Fruit fly (Drosophila melanogaster) whole organism, prepupa: ENCODE data around the gene Mcm5.

Experiments
- Blimp-1 ChIP-seq: fragments of 200-800 bp; sonication (Bioruptor generic); optimal IDR thresholded peaks from 3 replicates; lab custom pipeline; 2017; ENCODE audit warnings: missing biosample characterization, missing genetic modification characterization, mild to moderate bottlenecking, moderate library complexity, missing genetic modification reagents
- CG10631 ChIP-seq: fragments of 200-800 bp; sonication (Bioruptor generic); optimal IDR thresholded peaks from 2 replicates; lab custom pipeline; 2016; ENCODE audit warnings: missing biosample characterization, missing genetic modification characterization
- CG11762 ChIP-seq: fragments of 200-800 bp; sonication (Bioruptor generic); optimal IDR thresholded peaks from 3 replicates; lab custom pipeline; 2016; ENCODE audit warnings: missing biosample characterization, missing genetic modification characterization; ENCODE audit not compliant: insufficient read depth
- CG11902 ChIP-seq: fragments of 200-800 bp; sonication (Bioruptor generic); optimal IDR thresholded peaks from 3 replicates; lab custom pipeline; 2016; ENCODE audit warnings: missing biosample characterization, missing genetic modification characterization
- CG15336 ChIP-seq: fragments of 200-800 bp; sonication (Bioruptor generic); IDR thresholded peaks from 2 replicates; pipeline ENCODE4 v1.3.6; 2022; ENCODE audit warnings: missing biosample characterization, missing genetic modification characterization
- CG1621 ChIP-seq: fragments of 200-800 bp; sonication (Bioruptor generic); optimal IDR thresholded peaks from 3 replicates; lab custom pipeline; 2018; ENCODE audit warnings: missing biosample characterization, mild to moderate bottlenecking, missing genetic modification characterization
- CG16779 ChIP-seq: fragments of 200-800 bp; sonication (Bioruptor generic); optimal IDR thresholded peaks from 3 replicates; lab custom pipeline; 2017; ENCODE audit warnings: missing biosample characterization, mild to moderate bottlenecking, missing genetic modification characterization
- CG31627 ChIP-seq: fragments of 200-800 bp; sonication (Bioruptor generic); optimal IDR thresholded peaks from 3 replicates; lab custom pipeline; 2016; ENCODE audit warnings: missing biosample characterization, missing genetic modification characterization
- CG3919 ChIP-seq: fragments of 200-800 bp; sonication (Bioruptor generic); optimal IDR thresholded peaks from 3 replicates; lab custom pipeline; 2016; ENCODE audit warnings: missing biosample characterization, missing genetic modification characterization
- CG4318 ChIP-seq: fragments of 200-800 bp; sonication (Bioruptor generic); optimal IDR thresholded peaks from 3 replicates; lab custom pipeline; 2017; ENCODE audit warnings: missing biosample characterization, mild to moderate bottlenecking, missing genetic modification characterization
- CG6163 ChIP-seq: fragments of 200-800 bp; sonication (Bioruptor generic); IDR thresholded peaks from 3 replicates; pipeline ENCODE4 v1.3.6; 2022; ENCODE audit warnings: missing biosample characterization, missing genetic modification characterization
- CG6792 ChIP-seq: fragments of 200-800 bp; sonication (Bioruptor generic); optimal IDR thresholded peaks from 3 replicates; lab custom pipeline; 2016; ENCODE audit warnings: missing biosample characterization, missing genetic modification characterization
- CG6854 ChIP-seq: fragments of 200-800 bp; sonication (Bioruptor generic); optimal IDR thresholded peaks from 2 replicates; lab custom pipeline; 2017; ENCODE audit warnings: missing biosample characterization, mild to moderate bottlenecking, missing genetic modification characterization
- CG7368 ChIP-seq: fragments of 200-800 bp; sonication (Bioruptor generic); optimal IDR thresholded peaks from 3 replicates; lab custom pipeline; 2016; ENCODE audit warnings: missing biosample characterization, missing genetic modification characterization
- CG8319 ChIP-seq: fragments of 200-800 bp; sonication (Bioruptor generic); optimal IDR thresholded peaks from 3 replicates; lab custom pipeline; 2016; ENCODE audit warnings: missing biosample characterization, missing genetic modification characterization
- CG8632 ChIP-seq: fragments of 200-800 bp; sonication (Bioruptor generic); optimal IDR thresholded peaks from 3 replicates; lab custom pipeline; 2016; ENCODE audit warnings: missing biosample characterization, missing genetic modification characterization
- CG9139 ChIP-seq: fragments of 200-800 bp; sonication (Bioruptor generic); optimal IDR thresholded peaks from 3 replicates; lab custom pipeline; 2017; ENCODE audit warnings: missing biosample characterization, mild to moderate bottlenecking, missing genetic modification characterization
- Eip75B ChIP-seq: fragments of 200-800 bp; sonication (Bioruptor generic); optimal IDR thresholded peaks from 3 replicates; lab custom pipeline; 2016; ENCODE audit warnings: missing biosample characterization, missing genetic modification characterization
- Eip78C ChIP-seq: fragments of 200-800 bp; sonication (Bioruptor generic); peaks from one replicate; lab custom pipeline; 2016; ENCODE audit warnings: missing biosample characterization, missing genetic modification characterization
- Eip93F ChIP-seq: fragments of 200-800 bp; sonication (Bioruptor generic); optimal IDR thresholded peaks from 2 replicates; lab custom pipeline; 2016; ENCODE audit warnings: missing biosample characterization, mild to moderate bottlenecking, missing genetic modification characterization
- Gug ChIP-seq: fragments of 200-800 bp; sonication (Bioruptor generic); IDR thresholded peaks from 2 replicates; pipeline ENCODE4 v1.3.6; 2022; ENCODE audit warnings: missing biosample characterization, missing genetic modification characterization
- Lpt ChIP-seq: fragments of 200-800 bp; sonication (Bioruptor generic); optimal IDR thresholded peaks from 3 replicates; lab custom pipeline; 2016; ENCODE audit warnings: missing biosample characterization, missing genetic modification characterization
- Met ChIP-seq: fragments of 200-800 bp; sonication (Bioruptor generic); optimal IDR thresholded peaks from 3 replicates; lab custom pipeline; 2016; ENCODE audit warnings: missing biosample characterization, missing genetic modification characterization
- Smox ChIP-seq: fragments of 200-800 bp; sonication (Bioruptor generic); optimal IDR thresholded peaks from 3 replicates; lab custom pipeline; 2016; ENCODE audit warnings: missing biosample characterization, missing genetic modification characterization
- Sox102F ChIP-seq: fragments of 200-800 bp; sonication (Bioruptor generic); optimal IDR thresholded peaks from 2 replicates; lab custom pipeline; 2016; ENCODE audit warnings: missing biosample characterization, mild to moderate bottlenecking, missing genetic modification characterization
- Sox14 ChIP-seq: fragments of 200-800 bp; sonication (Bioruptor generic); optimal IDR thresholded peaks from 3 replicates; lab custom pipeline; 2016; ENCODE audit warnings: missing biosample characterization, missing genetic modification characterization
- Sox15 ChIP-seq: fragments of 200-800 bp; sonication (Bioruptor generic); optimal IDR thresholded peaks from 3 replicates; lab custom pipeline; 2016; ENCODE audit warnings: missing biosample characterization, missing genetic modification characterization
- acj6 ChIP-seq: fragments of 200-800 bp; sonication (Bioruptor generic); optimal IDR thresholded peaks from 3 replicates; lab custom pipeline; 2016; ENCODE audit warnings: missing biosample characterization, missing genetic modification characterization
- dac ChIP-seq: fragments of 200-800 bp; sonication (Bioruptor generic); optimal IDR thresholded peaks from 2 replicates; lab custom pipeline; 2017; ENCODE audit warnings: missing biosample characterization, mild to moderate bottlenecking, missing genetic modification characterization
- dsx ChIP-seq: fragments of 200-800 bp; optimal IDR thresholded peaks from 3 replicates; lab custom pipeline; 2019; ENCODE audit warnings: missing biosample characterization, mild to moderate bottlenecking, missing genetic modification characterization, moderate library complexity; ENCODE audit not compliant: poor library complexity, severe bottlenecking
- eg ChIP-seq: fragments of 200-800 bp; sonication (Bioruptor generic); IDR thresholded peaks from 3 replicates; pipeline ENCODE4 v1.3.6; 2022; ENCODE audit warnings: missing biosample characterization, missing genetic modification characterization
- fd59A ChIP-seq: fragments of 200-800 bp; sonication (Bioruptor generic); optimal IDR thresholded peaks from 2 replicates; lab custom pipeline; 2017; ENCODE audit warnings: missing biosample characterization, mild to moderate bottlenecking, missing genetic modification characterization, missing genetic modification reagents
- fd85E ChIP-seq: fragments of 200-800 bp; sonication (Bioruptor generic); optimal IDR thresholded peaks from 3 replicates; lab custom pipeline; 2016; ENCODE audit warnings: missing biosample characterization, missing genetic modification characterization
- fkh ChIP-seq: fragments of 200-800 bp; sonication (Bioruptor generic); optimal IDR thresholded peaks from 3 replicates; lab custom pipeline; 2017; ENCODE audit warnings: missing biosample characterization, mild to moderate bottlenecking, missing genetic modification characterization, moderate library complexity
- net ChIP-seq: fragments of 200-800 bp; sonication (Bioruptor generic); optimal IDR thresholded peaks from 3 replicates; lab custom pipeline; 2016; ENCODE audit warnings: missing biosample characterization, missing genetic modification characterization
- pdm3 ChIP-seq: fragments of 200-800 bp; sonication (Bioruptor generic); optimal IDR thresholded peaks from 3 replicates; lab custom pipeline; 2016; ENCODE audit warnings: missing biosample characterization, missing genetic modification characterization
- spab ChIP-seq: fragments of 200-800 bp; sonication (Bioruptor generic); optimal IDR thresholded peaks from 2 replicates; lab custom pipeline; 2017; ENCODE audit warnings: missing biosample characterization, mild to moderate bottlenecking, missing genetic modification characterization, missing genetic modification reagents
- ss ChIP-seq, 2 experiments: fragments of 200-800 bp; sonication (Bioruptor generic); optimal IDR thresholded peaks; 2 replicates in 1 of 2; 3 replicates in 1 of 2; lab custom pipeline; 2017 to 2018; ENCODE audit warnings: mild to moderate bottlenecking in 2 of 2, missing biosample characterization in 2 of 2, missing genetic modification characterization in 2 of 2, moderate library complexity in 1 of 2
- svp ChIP-seq: fragments of 200-800 bp; sonication (Bioruptor generic); peaks from one replicate; lab custom pipeline; 2016; ENCODE audit warnings: missing biosample characterization, missing genetic modification characterization
- vri ChIP-seq: fragments of 200-800 bp; sonication (Bioruptor generic); optimal IDR thresholded peaks from 3 replicates; lab custom pipeline; 2016; ENCODE audit warnings: missing biosample characterization, mild to moderate bottlenecking, missing genetic modification characterization

The Mcm5 gene

DNA sequence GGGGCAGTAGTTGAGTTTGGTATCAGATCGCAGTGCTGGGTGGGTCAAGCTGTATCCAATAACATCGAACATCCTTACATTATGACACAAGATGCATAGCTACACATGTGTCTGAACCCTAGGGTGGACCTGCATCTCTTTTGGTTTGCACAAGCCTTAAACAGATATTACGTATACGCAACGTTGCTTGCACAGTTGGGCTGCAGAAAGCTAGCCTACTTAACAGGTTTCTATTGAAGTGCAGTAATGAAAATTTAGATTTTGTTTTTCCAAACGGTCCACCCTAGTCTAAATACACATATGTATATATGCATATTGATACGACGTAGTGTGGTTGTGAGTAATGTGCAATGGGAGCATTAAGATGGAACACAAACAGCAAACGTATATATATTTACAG is 13.1 kb upstream of the Mcm5 start (continued):
- no peak for TF ChIP-seq dsx
- no peak for TF ChIP-seq Blimp-1 (GFP tag; lab: Kevin White, UChicago)
- no peak for TF ChIP-seq vri (GFP tag; lab: Kevin White, UChicago)
- TF ChIP-seq CG8319 (GFP tag; lab: Kevin White, UChicago): no peak
- TF ChIP-seq fd85E (GFP tag; lab: Kevin White, UChicago): no peak
- no peak for TF ChIP-seq CG10631 (GFP tag; lab: Kevin White, UChicago)
- TF ChIP-seq Sox15: no peak
- TF ChIP-seq CG11902 (GFP tag; lab: Kevin White, UChicago): no peak
- peak; percentile 41 for TF ChIP-seq CG31627
- TF ChIP-seq Met (GFP tag; lab: Kevin White, UChicago): no peak
- peak; percentile 34 for TF ChIP-seq Sox14 (GFP tag; lab: Kevin White, UChicago)
- TF ChIP-seq dac: no peak
- no peak for TF ChIP-seq CG7368 (GFP tag; lab: Kevin White, UChicago)
- peak; percentile 52 for TF ChIP-seq Eip75B (GFP tag; lab: Kevin White, UChicago)
- TF ChIP-seq Eip78C (GFP tag; lab: Kevin White, UChicago): no peak
- TF ChIP-seq CG11762 (GFP tag; lab: Kevin White, UChicago): peak; percentile 23
- peak; percentile 40 for TF ChIP-seq pdm3 (GFP tag; lab: Kevin White, UChicago)
- TF ChIP-seq CG3919 (GFP tag; lab: Kevin White, UChicago): no peak
- TF ChIP-seq eg (GFP tag; lab: Robert Waterston, UW): no peak; the same call in none of the 3 replicates
- no peak for TF ChIP-seq ss (GFP tag; optimal IDR thresholded peaks at IDR 0.05; lab: Kevin White, UChicago)
- TF ChIP-seq CG1621 (tag; lab: Kevin White, UChicago): no peak
- TF ChIP-seq CG15336 (GFP tag; lab: Robert Waterston, UW): peak; percentile 67
- TF ChIP-seq acj6: peak; percentile 26
- TF ChIP-seq Lpt (GFP tag; lab: Kevin White, UChicago): peak; percentile 9
- no peak for TF ChIP-seq svp (GFP tag; lab: Kevin White, UChicago)
- peak; percentile 2 for TF ChIP-seq CG6792 (GFP tag; lab: Kevin White, UChicago)
- TF ChIP-seq fd59A (GFP tag; lab: Kevin White, UChicago): no peak
- no peak for TF ChIP-seq net (GFP tag; lab: Kevin White, UChicago)
- no peak for TF ChIP-seq fkh (GFP tag; lab: Kevin White, UChicago)
- TF ChIP-seq spab (GFP tag; lab: Kevin White, UChicago): no peak
- TF ChIP-seq Gug (GFP tag; lab: Robert Waterston, UW): no peak
- no peak for TF ChIP-seq Smox (GFP tag; lab: Kevin White, UChicago)
- no peak for TF ChIP-seq CG6163 (GFP tag; lab: Robert Waterston, UW)
- TF ChIP-seq CG9139 (GFP tag; lab: Kevin White, UChicago): no peak
- no peak for TF ChIP-seq Eip93F (GFP tag; lab: Kevin White, UChicago)
- TF ChIP-seq Sox102F: no peak
- TF ChIP-seq CG4318 (GFP tag; lab: Kevin White, UChicago): no peak

- TF ChIP-seq CG6854 (no peak), CG8632 (GFP tag; lab: Kevin White, UChicago) (no peak), fd85E (GFP tag; lab: Kevin White, UChicago) (no peak), dac (no peak), CG1621 (tag; lab: Kevin White, UChicago) (no peak)
These were observed 12.2 kb upstream of the Mcm5 start for dm6 chr3R:10776047-10776659.

DNA sequence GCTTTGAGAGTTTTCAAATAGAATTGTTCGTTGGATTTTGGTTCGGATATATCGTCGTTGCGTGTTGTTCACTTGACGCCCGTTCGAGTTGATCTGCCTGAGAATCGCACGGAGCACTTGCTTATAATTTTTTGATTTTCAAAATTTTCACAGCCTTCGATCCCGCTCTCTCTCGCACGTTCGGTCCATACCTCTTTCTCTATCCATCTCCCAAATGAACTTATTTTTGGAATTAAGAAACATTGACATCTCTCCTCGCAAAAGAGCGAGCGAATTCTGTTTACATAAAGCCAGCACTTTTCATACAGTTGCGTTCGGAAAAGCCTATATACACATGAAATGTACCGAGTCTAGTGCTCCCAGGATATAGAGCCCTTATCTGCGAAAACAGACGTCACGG is 11.1 kb upstream of the Mcm5 start, which contains the start of the genes CG45076, CG45078 and fau:
Gene CG45076 (minus strand): TSS at position 101 of the 400 bp plus-strand sequence.
Gene CG45078 (minus strand): TSS at position 101 of the 400 bp plus-strand sequence.
Gene fau (minus strand): TSS at position 101 of the 400 bp plus-strand sequence.
- peak; percentile 49 for TF ChIP-seq Eip78C (GFP tag; lab: Kevin White, UChicago)
- no peak for TF ChIP-seq CG16779 (tag; lab: Kevin White, UChicago)
